Fruit fly (Drosophila melanogaster) whole organism, embryonic: ENCODE data around the gene yellow-b.

Experiments used
- CG10366 ChIP-seq: fragments of 200-800 bp; sonication (Bioruptor generic); IDR thresholded peaks from 2 replicates; pipeline ENCODE4 v1.3.6; 2022; ENCODE audit warnings: missing biosample characterization, missing genetic modification characterization
- CG10543 ChIP-seq: fragments of 200-800 bp; sonication (Bioruptor generic); optimal IDR thresholded peaks from 3 replicates; lab custom pipeline; 2017; ENCODE audit warnings: missing biosample characterization, mild to moderate bottlenecking, missing genetic modification characterization, moderate library complexity
- CG10565 ChIP-seq: fragments of 200-800 bp; sonication (Bioruptor generic); optimal IDR thresholded peaks from 3 replicates; lab custom pipeline; 2016; ENCODE audit warnings: missing biosample characterization, mild to moderate bottlenecking, missing genetic modification characterization
- CG11695 ChIP-seq: fragments of 200-800 bp; sonication (Bioruptor generic); IDR thresholded peaks from 3 replicates; pipeline ENCODE4 v1.3.6; 2022; ENCODE audit warnings: missing biosample characterization, missing genetic modification characterization
- CG13775 ChIP-seq: fragments of 200-800 bp; sonication (Bioruptor generic); optimal IDR thresholded peaks from 3 replicates; lab custom pipeline; 2017; ENCODE audit warnings: missing biosample characterization, mild to moderate bottlenecking, missing genetic modification characterization
- CG13894 ChIP-seq: fragments of 200-800 bp; sonication (Bioruptor generic); optimal IDR thresholded peaks from 3 replicates; lab custom pipeline; 2018; ENCODE audit warnings: missing biosample characterization, mild to moderate bottlenecking, missing genetic modification characterization, moderate library complexity
- CG15601 ChIP-seq: fragments of 200-800 bp; sonication (Bioruptor generic); optimal IDR thresholded peaks from 3 replicates; lab custom pipeline; 2019; ENCODE audit warnings: missing biosample characterization, mild to moderate bottlenecking, missing genetic modification characterization, moderate library complexity
- CG17359 ChIP-seq: fragments of 200-800 bp; sonication (Bioruptor generic); optimal IDR thresholded peaks from 3 replicates; lab custom pipeline; 2018; ENCODE audit warnings: missing biosample characterization, mild to moderate bottlenecking, missing genetic modification characterization, moderate library complexity
- CG18476 ChIP-seq: fragments of 200-800 bp; sonication (Bioruptor generic); optimal IDR thresholded peaks from 2 replicates; lab custom pipeline; 2016; ENCODE audit warnings: missing biosample characterization, mild to moderate bottlenecking, missing genetic modification characterization
- CG2120 ChIP-seq: fragments of 200-800 bp; sonication (Bioruptor generic); optimal IDR thresholded peaks from 3 replicates; lab custom pipeline; 2016; ENCODE audit warnings: missing biosample characterization, missing genetic modification characterization
- CG2202 ChIP-seq: fragments of 200-800 bp; sonication (Bioruptor generic); optimal IDR thresholded peaks from 2 replicates; lab custom pipeline; 2018; ENCODE audit warnings: missing biosample characterization, mild to moderate bottlenecking, missing genetic modification characterization
- CG2678 ChIP-seq: fragments of 200-800 bp; sonication (Bioruptor generic); optimal IDR thresholded peaks from 3 replicates; lab custom pipeline; 2019; ENCODE audit warnings: missing biosample characterization, mild to moderate bottlenecking, missing genetic modification characterization, moderate library complexity
- CG31365 ChIP-seq: fragments of 200-800 bp; sonication (Bioruptor generic); optimal IDR thresholded peaks from 2 replicates; lab custom pipeline; 2018; ENCODE audit warnings: missing biosample characterization, mild to moderate bottlenecking, missing genetic modification characterization
- CG34224 ChIP-seq: fragments of 200-800 bp; sonication (Bioruptor generic); IDR thresholded peaks from 3 replicates; pipeline ENCODE4 v1.3.6; 2022; ENCODE audit warnings: missing biosample characterization, missing genetic modification characterization; ENCODE audit not compliant: partially characterized antibody
- CG42726 ChIP-seq: fragments of 200-800 bp; sonication (Bioruptor generic); IDR thresholded peaks from 2 replicates; pipeline ENCODE4 v1.3.6; 2022; ENCODE audit warnings: missing biosample characterization, missing genetic modification characterization; ENCODE audit not compliant: partially characterized antibody
- CG4730 ChIP-seq: fragments of 200-800 bp; sonication (Bioruptor generic); IDR thresholded peaks from 2 replicates; pipeline ENCODE4 v1.3.6; 2022; ENCODE audit warnings: missing biosample characterization, missing genetic modification characterization
- CG7372 ChIP-seq: fragments of 200-800 bp; sonication (Bioruptor generic); IDR thresholded peaks from 2 replicates; pipeline ENCODE4 v1.3.6; 2022; ENCODE audit warnings: missing biosample characterization, missing genetic modification characterization
- CG8924 ChIP-seq: fragments of 200-800 bp; optimal IDR thresholded peaks from 3 replicates; lab custom pipeline; 2019; ENCODE audit warnings: missing biosample characterization, mild to moderate bottlenecking, missing genetic modification characterization, moderate library complexity
- CG9876 ChIP-seq: fragments of 200-800 bp; sonication (Bioruptor generic); optimal IDR thresholded peaks from 2 replicates; lab custom pipeline; 2016; ENCODE audit warnings: missing biosample characterization, missing genetic modification characterization
- CG9932 ChIP-seq: fragments of 200-800 bp; sonication (Bioruptor generic); IDR thresholded peaks from 2 replicates; pipeline ENCODE4 v1.3.6; 2022; ENCODE audit warnings: missing biosample characterization, missing genetic modification characterization
- D19A ChIP-seq: fragments of 200-800 bp; optimal IDR thresholded peaks from 3 replicates; lab custom pipeline; 2019; ENCODE audit warnings: missing biosample characterization, mild to moderate bottlenecking, missing genetic modification characterization, moderate library complexity
- Dbx ChIP-seq: fragments of 200-800 bp; sonication (Bioruptor generic); IDR thresholded peaks from 3 replicates; pipeline ENCODE4 v1.3.6; 2022; ENCODE audit warnings: missing biosample characterization, missing genetic modification characterization
- Ets65A ChIP-seq: fragments of 200-800 bp; sonication (Bioruptor generic); peaks from one replicate; lab custom pipeline; 2016; ENCODE audit warnings: missing biosample characterization, missing genetic modification characterization
- HLH54F ChIP-seq: fragments of 200-800 bp; sonication (Bioruptor generic); optimal IDR thresholded peaks from 3 replicates; lab custom pipeline; 2016; ENCODE audit warnings: missing biosample characterization, missing genetic modification characterization
- NFAT ChIP-seq: fragments of 200-800 bp; sonication (Bioruptor generic); IDR thresholded peaks from 2 replicates; pipeline ENCODE4 v1.3.6; 2022; ENCODE audit warnings: missing biosample characterization, missing genetic modification characterization
- Scr ChIP-seq: fragments of 200-800 bp; sonication (Bioruptor generic); IDR thresholded peaks from 2 replicates; pipeline ENCODE4 v1.3.6; 2022; ENCODE audit warnings: missing biosample characterization, missing genetic modification characterization; ENCODE audit not compliant: partially characterized antibody
- Side ChIP-seq: fragments of 200-800 bp; sonication (Bioruptor generic); optimal IDR thresholded peaks from 2 replicates; lab custom pipeline; 2016; ENCODE audit warnings: missing biosample characterization, missing genetic modification characterization
- Vsx1 ChIP-seq: fragments of 200-800 bp; sonication (Bioruptor generic); optimal IDR thresholded peaks from 2 replicates; lab custom pipeline; 2017; ENCODE audit warnings: missing biosample characterization, mild to moderate bottlenecking, missing genetic modification characterization, missing genetic modification reagents
- ato ChIP-seq: fragments of 200-800 bp; sonication (Bioruptor generic); IDR thresholded peaks from 2 replicates; pipeline ENCODE4 v1.3.6; 2022; ENCODE audit warnings: missing biosample characterization, missing genetic modification characterization; ENCODE audit not compliant: partially characterized antibody
- bab2 ChIP-seq: fragments of 200-800 bp; sonication (Bioruptor generic); optimal IDR thresholded peaks from 2 replicates; lab custom pipeline; 2016; ENCODE audit warnings: missing biosample characterization, missing genetic modification characterization
- cwo ChIP-seq: fragments of 200-800 bp; sonication (Bioruptor generic); optimal IDR thresholded peaks from 3 replicates; lab custom pipeline; 2017; ENCODE audit warnings: missing biosample characterization, missing genetic modification characterization, mild to moderate bottlenecking, moderate library complexity, missing genetic modification reagents
- dimm ChIP-seq: fragments of 200-800 bp; sonication (Bioruptor generic); IDR thresholded peaks from 2 replicates; pipeline ENCODE4 v1.3.6; 2022; ENCODE audit warnings: missing biosample characterization, missing genetic modification characterization
- disco-r ChIP-seq: fragments of 200-800 bp; sonication (Bioruptor generic); optimal IDR thresholded peaks from 2 replicates; lab custom pipeline; 2016; ENCODE audit warnings: missing biosample characterization, missing genetic modification characterization
- dmrt11E ChIP-seq: fragments of 200-800 bp; sonication (Bioruptor generic); optimal IDR thresholded peaks from 3 replicates; lab custom pipeline; 2018; ENCODE audit warnings: missing biosample characterization, mild to moderate bottlenecking, missing genetic modification characterization, moderate library complexity
- her ChIP-seq: fragments of 200-800 bp; sonication (Bioruptor generic); optimal IDR thresholded peaks from 2 replicates; lab custom pipeline; 2016; ENCODE audit warnings: missing biosample characterization, missing genetic modification characterization
- hkb ChIP-seq, 2 experiments: fragments of 200-800 bp in 1 of 2; fragments of >200 bp in 1 of 2; sonication (Bioruptor generic) in 1 of 2; IDR thresholded peaks in 1 of 2; optimal IDR thresholded peaks in 1 of 2; 2 replicates each; pipeline versions ENCODE4 v1.3.6 to Lab custom; 2017 to 2022; ENCODE audit warnings: missing biosample characterization in 1 of 2, missing genetic modification characterization in 1 of 2
- lab ChIP-seq: fragments of 200-800 bp; sonication (Bioruptor generic); optimal IDR thresholded peaks from 3 replicates; lab custom pipeline; 2017; ENCODE audit warnings: missing biosample characterization, missing genetic modification characterization, mild to moderate bottlenecking, moderate library complexity, missing genetic modification reagents
- lilli ChIP-seq: fragments of 200-800 bp; sonication (Bioruptor generic); optimal IDR thresholded peaks from 3 replicates; lab custom pipeline; 2016; ENCODE audit warnings: missing biosample characterization, missing genetic modification characterization
- lmd ChIP-seq: fragments of 200-800 bp; sonication (Bioruptor generic); IDR thresholded peaks from 2 replicates; pipeline ENCODE4 v1.3.6; 2022; ENCODE audit warnings: missing biosample characterization, missing genetic modification characterization
- nom ChIP-seq: fragments of 200-800 bp; sonication (Bioruptor generic); optimal IDR thresholded peaks from 2 replicates; lab custom pipeline; 2017; ENCODE audit warnings: missing biosample characterization, missing genetic modification characterization, mild to moderate bottlenecking, moderate library complexity, missing genetic modification reagents
- org-1 ChIP-seq: fragments of 200-800 bp; sonication (Bioruptor generic); optimal IDR thresholded peaks from 2 replicates; lab custom pipeline; 2017; ENCODE audit warnings: missing biosample characterization, missing genetic modification characterization
- phol ChIP-seq: fragments of 200-800 bp; sonication (Bioruptor generic); optimal IDR thresholded peaks from 3 replicates; lab custom pipeline; 2018; ENCODE audit warnings: missing biosample characterization, mild to moderate bottlenecking, missing genetic modification characterization, moderate library complexity
- psq ChIP-seq: fragments of 200-800 bp; sonication (Bioruptor generic); optimal IDR thresholded peaks from 2 replicates; lab custom pipeline; 2017; ENCODE audit warnings: missing biosample characterization, missing genetic modification characterization
- sim ChIP-seq: fragments of 200-800 bp; sonication (Bioruptor generic); IDR thresholded peaks from 2 replicates; pipeline ENCODE4 v1.3.6; 2022; ENCODE audit warnings: missing biosample characterization, missing genetic modification characterization
- stwl ChIP-seq: fragments of 200-800 bp; sonication (Bioruptor generic); optimal IDR thresholded peaks from 3 replicates; lab custom pipeline; 2018; ENCODE audit warnings: missing biosample characterization, mild to moderate bottlenecking, missing genetic modification characterization, moderate library complexity
- tap ChIP-seq: fragments of 200-800 bp; optimal IDR thresholded peaks from 3 replicates; lab custom pipeline; 2019; ENCODE audit warnings: missing biosample characterization, mild to moderate bottlenecking, missing genetic modification characterization, moderate library complexity
- trh ChIP-seq: fragments of 200-800 bp; sonication (Bioruptor generic); optimal IDR thresholded peaks from 2 replicates; lab custom pipeline; 2016; ENCODE audit warnings: missing biosample characterization, missing genetic modification characterization
- zf30C ChIP-seq: fragments of 200-800 bp; sonication (Bioruptor generic); optimal IDR thresholded peaks from 3 replicates; lab custom pipeline; 2018; ENCODE audit warnings: missing biosample characterization, mild to moderate bottlenecking, missing genetic modification characterization

Gene yellow-b

dm6 chr2L:16706882-16707775 is 47.0 kb upstream of the yellow-b start (continued):
- TF ChIP-seq psq (GFP tag; lab: Kevin White, UChicago): no peak
- no peak for TF ChIP-seq Vsx1 (GFP tag; lab: Kevin White, UChicago)
- TF ChIP-seq sim (GFP tag; lab: Robert Waterston, UW): no peak
- no peak for TF ChIP-seq CG18476
- TF ChIP-seq lmd (GFP tag; lab: Robert Waterston, UW): no peak
- no peak for TF ChIP-seq org-1 (GFP tag; lab: Kevin White, UChicago)
- no peak for TF ChIP-seq CG42726 (GFP tag; lab: Robert Waterston, UW)
- TF ChIP-seq dmrt11E (tag; lab: Kevin White, UChicago): no peak
- TF ChIP-seq Ets65A (GFP tag; lab: Kevin White, UChicago): no peak
- no peak for TF ChIP-seq dimm (GFP tag; lab: Robert Waterston, UW)
- TF ChIP-seq tap (tag; lab: Kevin White, UChicago): no peak
- TF ChIP-seq lilli (GFP tag; lab: Kevin White, UChicago): peak; percentile 24
- TF ChIP-seq Side (GFP tag; lab: Kevin White, UChicago): no peak
- TF ChIP-seq CG2202 (tag; lab: Kevin White, UChicago): no peak
- no peak for TF ChIP-seq CG31365
- TF ChIP-seq hkb (optimal IDR thresholded peaks at IDR 0.05; lab: Kevin White, UChicago): no peak
- 0 out of 2 replicates have a peak, but pooled peaks have one; percentile 21 for TF ChIP-seq hkb (GFP tag; IDR thresholded peaks at IDR 0.05; lab: Robert Waterston, UW)
- TF ChIP-seq CG2678 (tag; lab: Kevin White, UChicago): no peak
- no peak for TF ChIP-seq CG15601 (tag; lab: Kevin White, UChicago)
- TF ChIP-seq Scr: no peak
- no peak for TF ChIP-seq CG9876 (GFP tag; lab: Kevin White, UChicago)
- no peak for TF ChIP-seq nom (GFP tag; lab: Kevin White, UChicago)
- no peak for TF ChIP-seq ato (GFP tag; lab: Robert Waterston, UW)
- peak; percentile 21 for TF ChIP-seq CG8924 (tag; lab: Kevin White, UChicago)

dm6 chr2L:16709693-16710092 is 44.4 kb upstream of the yellow-b start:
- TF ChIP-seq CG13894 (tag; lab: Kevin White, UChicago) (no peak), CG11695 (GFP tag; lab: Robert Waterston, UW) (peak; percentile 53; the same call in 2 of the 3 replicates), zf30C (GFP tag; lab: Kevin White, UChicago) (peak; percentile 13), disco-r (GFP tag; lab: Kevin White, UChicago) (no peak), CG2120 (GFP tag; lab: Kevin White, UChicago) (peak; percentile 39), NFAT (GFP tag; lab: Robert Waterston, UW) (no peak), her (GFP tag; lab: Kevin White, UChicago) (no peak), lab (no peak), Dbx (GFP tag; lab: Robert Waterston, UW) (peak; percentile 47; the same call in 1 of the 3 replicates), bab2 (GFP tag; lab: Kevin White, UChicago) (peak; percentile 41), stwl (tag; lab: Kevin White, UChicago) (no peak), CG10565 (no peak), CG13775 (GFP tag; lab: Kevin White, UChicago) (peak; percentile 49), CG4730 (no peak), CG34224 (GFP tag; lab: Robert Waterston, UW) (no peak), phol (no peak), D19A (tag; lab: Kevin White, UChicago) (peak; percentile 66), CG10366 (GFP tag; lab: Robert Waterston, UW) (peak; percentile 83), CG7372 (GFP tag; lab: Robert Waterston, UW) (no peak), trh (GFP tag; lab: Kevin White, UChicago) (peak; percentile 9), nom (GFP tag; lab: Kevin White, UChicago) (no peak), CG10543 (GFP tag; lab: Kevin White, UChicago) (peak; percentile 6), CG17359 (tag; lab: Kevin White, UChicago) (no peak), HLH54F (GFP tag; lab: Kevin White, UChicago) (peak; percentile 16), CG9932 (GFP tag; lab: Robert Waterston, UW) (peak; percentile 74), cwo (GFP tag; lab: Kevin White, UChicago) (no peak)
